Fruit fly (Drosophila melanogaster) whole organism: ENCODE data around the gene CG6793.
A peak's percentile ranks its signal among the peaks of the same experiment; 100 is the strongest.

Experiments used
- CG8478 ChIP-seq: fragments of >200 bp; optimal IDR thresholded peaks from 2 replicates; lab custom pipeline; 2018; ENCODE audit warnings: inconsistent platforms
- Dll ChIP-seq: fragments of >200 bp; optimal IDR thresholded peaks from 2 replicates; lab custom pipeline; 2017
- EcR ChIP-seq, 2 experiments: fragments of >200 bp; optimal IDR thresholded peaks; 2 replicates each; lab custom pipeline; 2017; ENCODE audit warnings: missing biosample characterization in 2 of 2, missing genetic modification characterization in 2 of 2, missing genetic modification reagents in 2 of 2
- pan ChIP-seq: fragments of >200 bp; optimal IDR thresholded peaks from 2 replicates; lab custom pipeline; 2017
- psq ChIP-seq: fragments of >200 bp; optimal IDR thresholded peaks from 2 replicates; lab custom pipeline; 2017
- usp ChIP-seq: fragments of >200 bp; optimal IDR thresholded peaks from 2 replicates; lab custom pipeline; 2017; ENCODE audit warnings: missing biosample characterization, missing genetic modification characterization, mixed read lengths

- no peak for TF ChIP-seq usp (GFP tag; lab: Kevin White, UChicago)
- peak; percentile 69 for TF ChIP-seq pan (lab: Kevin White, UChicago)
- no peak for TF ChIP-seq CG8478
- TF ChIP-seq EcR (GFP tag; optimal IDR thresholded peaks at IDR 0.05; lab: Kevin White, UChicago), result no peak
- no peak for TF ChIP-seq psq (lab: Kevin White, UChicago)
- peak; percentile 60 for TF ChIP-seq Dll (lab: Kevin White, UChicago)
Observed at dm6 chr3L:12056286-12057178, 14.3 kb downstream of the CG6793 start.
